Fruit fly (Drosophila melanogaster): ENCODE results near the gene Pfas.

dm6 chr2L:6031838-6032237, 14.0 kb downstream of the Pfas start:
- TF ChIP-seq CTCF (optimal IDR thresholded peaks at IDR 0.05) = no peak
- no peak for TF ChIP-seq CG8478 (optimal IDR thresholded peaks at IDR 0.05)
